Fruit fly (Drosophila melanogaster) S2 (cell line): ENCODE measurements around the gene PolA1.

ENCODE experiments used
- CG8478 ChIP-seq: fragments of >200 bp; optimal IDR thresholded peaks from 2 replicates; lab custom pipeline; 2018
- CTCF ChIP-seq, 2 experiments: fragments of >200 bp; optimal IDR thresholded peaks; 2 replicates each; lab custom pipeline; 2018

dm6 chr3R:21679310-21679709 is 7.8 kb upstream of the PolA1 start:
- TF ChIP-seq CG8478 (no peak), CTCF (optimal IDR thresholded peaks at IDR 0.05; lab: Kevin White, UChicago) (no peak)
